Fruit fly (Drosophila melanogaster) whole organism: ENCODE measurements around the gene CG46310.
A peak's percentile ranks its signal among the peaks of the same experiment; 100 is the strongest.

ENCODE experiments used
- CG8478 ChIP-seq: fragments of >200 bp; optimal IDR thresholded peaks from 2 replicates; lab custom pipeline; 2018; ENCODE audit warnings: inconsistent platforms
- Dll ChIP-seq: fragments of >200 bp; optimal IDR thresholded peaks from 2 replicates; lab custom pipeline; 2017
- EcR ChIP-seq, 2 experiments: fragments of >200 bp; optimal IDR thresholded peaks; 2 replicates each; lab custom pipeline; 2017; ENCODE audit warnings: missing biosample characterization in 2 of 2, missing genetic modification characterization in 2 of 2, missing genetic modification reagents in 2 of 2
- pan ChIP-seq: fragments of >200 bp; optimal IDR thresholded peaks from 2 replicates; lab custom pipeline; 2017
- psq ChIP-seq: fragments of >200 bp; optimal IDR thresholded peaks from 2 replicates; lab custom pipeline; 2017
- usp ChIP-seq: fragments of >200 bp; optimal IDR thresholded peaks from 2 replicates; lab custom pipeline; 2017; ENCODE audit warnings: missing biosample characterization, missing genetic modification characterization, mixed read lengths

CG46310 gene

dm6 chr3R:23220239-23221002, 46.7 kb downstream of the CG46310 start:
- no peak for TF ChIP-seq Dll (lab: Kevin White, UChicago)
- TF ChIP-seq EcR (GFP tag; optimal IDR thresholded peaks at IDR 0.05; lab: Kevin White, UChicago) = peak; percentile 74 to 77

dm6 chr3R:23221003-23221679, 47.5 kb downstream of the CG46310 start:
- no peak for TF ChIP-seq CG8478
- TF ChIP-seq psq (lab: Kevin White, UChicago) = no peak
- no peak for TF ChIP-seq Dll (lab: Kevin White, UChicago)
- TF ChIP-seq EcR (GFP tag; optimal IDR thresholded peaks at IDR 0.05; lab: Kevin White, UChicago) = no peak
- no peak for TF ChIP-seq pan
- TF ChIP-seq usp = no peak

DNA sequence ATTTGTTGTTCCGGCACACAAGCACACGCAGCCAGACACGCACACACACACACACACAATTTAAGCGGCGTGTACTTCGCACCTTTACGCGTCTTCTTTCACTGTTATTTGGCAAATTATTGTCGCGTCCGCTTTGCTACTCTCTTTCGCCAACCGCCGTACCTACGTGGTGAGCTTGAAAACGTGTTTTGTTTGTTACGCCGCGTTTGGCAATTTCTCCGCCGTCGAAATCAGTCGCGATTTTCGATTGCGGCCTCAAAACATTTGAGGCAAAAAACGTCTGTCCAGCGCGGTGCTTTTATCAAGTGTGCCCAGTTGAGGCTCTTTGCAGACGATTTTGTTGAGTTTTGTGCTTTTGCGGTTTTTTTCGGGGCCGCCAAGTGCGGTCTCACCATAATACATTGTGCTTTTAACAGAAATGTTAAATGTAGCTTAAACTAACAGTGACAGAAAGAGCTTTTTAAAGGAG, 48.0 kb downstream of the CG46310 start:
- no peak for TF ChIP-seq CG8478
- no peak for TF ChIP-seq usp
- TF ChIP-seq EcR (GFP tag; optimal IDR thresholded peaks at IDR 0.05; lab: Kevin White, UChicago) = no peak

DNA sequence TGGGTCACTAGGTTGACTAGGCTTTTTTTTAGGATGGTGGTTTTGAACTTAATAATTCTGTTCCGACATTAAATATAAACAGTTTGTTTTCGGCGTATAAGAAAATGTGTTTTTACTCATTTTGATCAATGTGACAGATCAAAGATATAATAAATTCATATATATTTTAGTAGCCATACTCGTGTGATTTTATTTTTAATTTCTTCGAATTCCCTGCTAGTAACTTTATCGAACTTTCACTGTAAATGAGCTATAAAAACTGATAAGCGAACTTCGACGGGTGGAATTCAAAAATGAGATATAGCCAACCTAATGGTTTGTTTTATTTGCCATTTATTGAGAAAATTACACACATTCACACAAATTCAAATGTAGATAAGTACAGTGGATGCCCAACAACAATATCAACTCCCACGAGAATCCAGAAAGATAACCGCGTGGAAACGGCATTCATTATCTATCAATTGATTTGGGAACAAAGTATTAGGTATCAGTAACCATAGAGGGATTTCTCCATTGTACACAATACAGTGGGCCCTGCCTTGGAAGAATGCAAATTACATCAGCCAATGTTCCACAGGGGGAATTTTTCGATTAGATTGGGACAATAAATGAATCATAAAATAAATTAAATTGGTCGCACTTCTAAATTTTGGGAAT, 49.6 kb downstream of the CG46310 start:
- TF ChIP-seq pan = no peak
- TF ChIP-seq EcR (GFP tag; optimal IDR thresholded peaks at IDR 0.05; lab: Kevin White, UChicago) = no peak
- no peak for TF ChIP-seq psq (lab: Kevin White, UChicago)
- no peak for TF ChIP-seq usp
- TF ChIP-seq CG8478 = no peak
- no peak for TF ChIP-seq Dll (lab: Kevin White, UChicago)

DNA sequence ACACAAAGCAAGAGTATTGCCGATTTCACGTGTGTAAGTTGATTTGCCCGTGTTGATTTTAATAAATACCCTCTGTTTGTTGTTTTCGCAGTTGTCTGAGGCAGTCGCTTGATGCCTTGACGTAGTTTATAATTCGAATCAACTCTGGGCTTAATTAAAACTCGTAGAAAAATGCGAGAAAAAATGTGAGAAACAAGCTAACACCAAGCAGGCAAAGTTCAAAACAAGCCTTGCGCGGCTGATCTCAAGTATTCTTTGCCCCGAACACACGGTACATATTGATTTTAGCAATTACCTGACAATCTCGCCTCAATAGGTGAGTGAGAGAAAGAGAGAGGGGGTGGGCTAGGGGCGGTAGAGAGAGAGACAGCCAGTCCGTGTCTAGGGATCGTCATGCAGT, 51.6 kb downstream of the CG46310 start:
- TF ChIP-seq CG8478 (no peak), usp (no peak), pan (no peak), psq (lab: Kevin White, UChicago) (no peak), EcR (GFP tag; optimal IDR thresholded peaks at IDR 0.05; lab: Kevin White, UChicago) (no peak), Dll (lab: Kevin White, UChicago) (no peak)

DNA sequence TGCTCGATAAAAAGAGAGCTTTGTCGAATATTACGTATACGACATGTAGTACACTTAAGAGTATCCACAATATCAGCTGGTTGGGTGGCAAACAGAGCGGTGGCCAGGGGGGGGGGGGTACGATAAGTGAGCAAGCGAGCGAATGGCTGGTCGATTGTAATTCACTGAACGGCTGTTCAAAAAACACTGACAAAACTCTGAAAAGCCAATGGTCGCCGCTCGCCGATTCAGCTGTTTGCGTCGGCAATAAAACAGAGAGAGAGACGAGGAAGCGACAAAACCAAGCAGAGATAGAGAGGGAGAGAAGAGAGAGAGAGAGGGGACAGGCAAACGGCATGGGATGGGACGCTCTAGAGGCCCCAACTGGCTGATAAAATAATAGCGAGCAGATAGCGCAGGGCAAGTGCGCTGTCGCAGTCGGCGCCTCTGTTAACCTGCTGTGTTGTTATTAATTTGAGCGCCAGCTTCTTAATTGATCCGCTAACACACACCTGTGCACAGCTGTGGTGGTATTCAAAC, 52.9 kb downstream of the CG46310 start, which contains the start of gene cnc:
Gene cnc, minus strand, starts transcription at position 191 of the 519 bp plus-strand sequence.
- TF ChIP-seq Dll (lab: Kevin White, UChicago) (peak; percentile 86), EcR (GFP tag; optimal IDR thresholded peaks at IDR 0.05; lab: Kevin White, UChicago) (no peak)

dm6 chr3R:23228605-23229264, 55.1 kb downstream of the CG46310 start:
- no peak for TF ChIP-seq CG8478
- no peak for TF ChIP-seq psq (lab: Kevin White, UChicago)
- TF ChIP-seq Dll (lab: Kevin White, UChicago) = no peak
- no peak for TF ChIP-seq usp
- no peak for TF ChIP-seq EcR (GFP tag; optimal IDR thresholded peaks at IDR 0.05; lab: Kevin White, UChicago)
- TF ChIP-seq pan = no peak
